Fruit fly (Drosophila melanogaster): ENCODE measurements around the gene CG14669.

CG14669 gene

DNA sequence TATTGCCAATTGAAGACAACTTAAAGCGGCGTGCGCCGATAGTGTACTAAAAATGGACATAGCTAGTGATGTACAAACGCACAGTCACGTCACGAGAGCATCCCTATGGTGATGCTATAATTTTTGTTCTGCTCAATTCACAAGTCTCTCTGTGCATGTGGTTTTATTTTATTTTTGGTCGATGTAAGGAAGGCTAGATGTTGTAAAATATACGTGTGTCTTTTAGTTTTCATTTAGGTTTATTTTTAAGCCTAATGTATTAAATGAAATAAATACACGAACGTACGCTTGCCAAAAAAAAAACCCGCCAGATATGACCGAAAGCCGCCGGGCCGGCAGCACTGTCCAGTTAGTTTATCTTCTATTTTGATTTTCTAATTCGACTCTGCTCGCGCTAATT lies 60.2 kb downstream of the CG14669 start, which contains the start of the genes CG45100, HDAC3 and Hcs:
TSS of gene CG45100 (minus strand) at position 50 of the 400 bp plus-strand sequence.
TSS of gene HDAC3 (minus strand) at position 50 of the 400 bp plus-strand sequence.
TSS of gene Hcs (plus strand) at position 349 of the 400 bp plus-strand sequence.
- TF ChIP-seq topi (GFP tag; optimal IDR thresholded peaks at IDR 0.05) (no peak), CG8319 (GFP tag; optimal IDR thresholded peaks at IDR 0.05) (no peak), fd85E (GFP tag; optimal IDR thresholded peaks at IDR 0.05) (no peak), CG11294 (GFP tag; IDR thresholded peaks at IDR 0.05) (no peak), Smox (GFP tag; optimal IDR thresholded peaks at IDR 0.05) (no peak), CG31627 (GFP tag; optimal IDR thresholded peaks at IDR 0.05) (peak; percentile 55), CG11902 (GFP tag; optimal IDR thresholded peaks at IDR 0.05) (peak; percentile 20), Hr4 (GFP tag; optimal IDR thresholded peaks at IDR 0.05) (no peak), pdm3 (GFP tag; optimal IDR thresholded peaks at IDR 0.05) (no peak), dsx (GFP tag; optimal IDR thresholded peaks at IDR 0.05; ENCODE audit: poor library complexity, severe bottlenecking) (no peak), Hr38 (GFP tag; optimal IDR thresholded peaks at IDR 0.05) (no peak), Lpt (GFP tag; optimal IDR thresholded peaks at IDR 0.05) (no peak), ss (GFP tag; optimal IDR thresholded peaks at IDR 0.05) (no peak), CG6854 (GFP tag; optimal IDR thresholded peaks at IDR 0.05) (no peak), Blimp-1 (GFP tag; optimal IDR thresholded peaks at IDR 0.05) (no peak), eg (GFP tag; IDR thresholded peaks at IDR 0.05) (0 out of 3 replicates have a peak, but pooled peaks have one; percentile 10), CG16779 (tag; optimal IDR thresholded peaks at IDR 0.05) (no peak), salr (GFP tag; optimal IDR thresholded peaks at IDR 0.05) (no peak), lz (GFP tag; optimal IDR thresholded peaks at IDR 0.05) (peak; percentile 55), CG10631 (GFP tag; optimal IDR thresholded peaks at IDR 0.05) (no peak), Eip93F (GFP tag; optimal IDR thresholded peaks at IDR 0.05) (no peak), CG6276 (GFP tag; optimal IDR thresholded peaks at IDR 0.05) (no peak), achi (GFP tag; optimal IDR thresholded peaks at IDR 0.05) (no peak), Eip78C (GFP tag) (no peak), CG6163 (GFP tag; IDR thresholded peaks at IDR 0.05) (no peak), esn (GFP tag; optimal IDR thresholded peaks at IDR 0.05) (peak; percentile 61), CG9139 (GFP tag; optimal IDR thresholded peaks at IDR 0.05) (no peak), CG32006 (GFP tag; optimal IDR thresholded peaks at IDR 0.05) (no peak), CG15336 (GFP tag; IDR thresholded peaks at IDR 0.05) (0 out of 2 replicates have a peak, but pooled peaks have one; percentile 24), Eip75B (GFP tag; optimal IDR thresholded peaks at IDR 0.05) (no peak), CG8632 (GFP tag; optimal IDR thresholded peaks at IDR 0.05) (no peak), svp (GFP tag) (no peak), CG4318 (GFP tag; optimal IDR thresholded peaks at IDR 0.05) (no peak), CG10669 (GFP tag; optimal IDR thresholded peaks at IDR 0.05) (no peak), CG8119 (GFP tag; IDR thresholded peaks at IDR 0.05) (no peak), acj6 (GFP tag; optimal IDR thresholded peaks at IDR 0.05) (no peak), CG34406 (GFP tag; optimal IDR thresholded peaks at IDR 0.05) (no peak)

DNA sequence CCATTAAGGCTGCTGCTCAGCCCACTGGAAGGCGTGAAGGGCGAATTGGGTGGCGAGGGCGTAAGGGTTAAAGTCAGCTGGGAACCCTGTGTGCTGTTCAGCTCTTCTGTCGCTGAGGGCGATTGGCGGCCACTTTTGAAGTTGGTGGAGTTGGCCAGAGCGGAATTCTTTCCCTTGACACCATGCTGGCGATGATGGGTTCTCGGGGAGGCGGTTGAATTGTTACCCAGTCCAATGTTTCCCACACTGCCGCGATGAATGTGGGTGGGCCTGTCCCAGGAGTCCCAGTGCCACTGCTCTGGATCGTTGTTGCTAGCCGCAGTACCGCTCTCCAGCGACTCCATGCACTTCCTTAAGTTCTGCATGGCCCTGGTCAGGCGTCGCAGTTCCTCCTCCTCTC lies 68.5 kb downstream of the CG14669 start:
- TF ChIP-seq Sox102F (GFP tag; optimal IDR thresholded peaks at IDR 0.05): no peak
- TF ChIP-seq lz (GFP tag; optimal IDR thresholded peaks at IDR 0.05): no peak
- no peak for TF ChIP-seq cyc (GFP tag; optimal IDR thresholded peaks at IDR 0.05)
- no peak for TF ChIP-seq Smox (GFP tag; optimal IDR thresholded peaks at IDR 0.05)
- no peak for TF ChIP-seq fd59A (GFP tag; optimal IDR thresholded peaks at IDR 0.05)
- TF ChIP-seq CG15336 (GFP tag; IDR thresholded peaks at IDR 0.05): no peak
- no peak for TF ChIP-seq CG16779 (tag; optimal IDR thresholded peaks at IDR 0.05)
- no peak for TF ChIP-seq CG34406 (GFP tag; optimal IDR thresholded peaks at IDR 0.05)
- TF ChIP-seq CG8319 (GFP tag; optimal IDR thresholded peaks at IDR 0.05): no peak
- no peak for TF ChIP-seq Lpt (GFP tag; optimal IDR thresholded peaks at IDR 0.05)
- no peak for TF ChIP-seq CG9139 (GFP tag; optimal IDR thresholded peaks at IDR 0.05)
- no peak for TF ChIP-seq Ets21C (GFP tag; optimal IDR thresholded peaks at IDR 0.05)
- TF ChIP-seq dsx (GFP tag; optimal IDR thresholded peaks at IDR 0.05; ENCODE audit: poor library complexity, severe bottlenecking): no peak
- TF ChIP-seq CG6163 (GFP tag; IDR thresholded peaks at IDR 0.05): no peak
- TF ChIP-seq salr (GFP tag; optimal IDR thresholded peaks at IDR 0.05): no peak
- no peak for TF ChIP-seq CG10669 (GFP tag; optimal IDR thresholded peaks at IDR 0.05)
- TF ChIP-seq CG7368 (GFP tag; optimal IDR thresholded peaks at IDR 0.05): no peak
- TF ChIP-seq fd85E (GFP tag; optimal IDR thresholded peaks at IDR 0.05): no peak

Measured in whole organism, prepupa.